Worm (Caenorhabditis elegans) whole organism, late embryonic: Measurements from ENCODE around the gene B0457.2.

ENCODE experiments used
- ceh-19 ChIP-seq: fragments of 200-800 bp; sonication (Bioruptor generic); optimal IDR thresholded peaks from 2 replicates; lab custom pipeline; 2018; ENCODE audit warnings: mild to moderate bottlenecking, missing genetic modification characterization, missing compliant biosample characterization
- dve-1 ChIP-seq: sonication (generic microtip); optimal IDR thresholded peaks from 2 replicates; lab custom pipeline; 2017; ENCODE audit warnings: antibody characterized with exemption, mild to moderate bottlenecking, missing genetic modification characterization, missing compliant biosample characterization
- hlh-8 ChIP-seq: sonication (generic microtip); optimal IDR thresholded peaks from 2 replicates; lab custom pipeline; 2016; ENCODE audit warnings: missing genotype, missing genetic modification characterization, missing compliant biosample characterization
- nhr-11 ChIP-seq: fragments of 150-350 bp; optimal IDR thresholded peaks from 2 replicates; lab custom pipeline; 2014; ENCODE audit warnings: missing biosample characterization, missing genetic modification characterization
- nhr-232 ChIP-seq: sonication (generic microtip); optimal IDR thresholded peaks from 2 replicates; lab custom pipeline; 2016; ENCODE audit warnings: missing genetic modification characterization, missing compliant biosample characterization
- pqm-1 ChIP-seq: sonication (generic microtip); optimal IDR thresholded peaks from 2 replicates; lab custom pipeline; 2016; ENCODE audit warnings: missing genetic modification characterization, missing compliant biosample characterization
- syd-9 ChIP-seq: sonication (generic microtip); optimal IDR thresholded peaks from 2 replicates; lab custom pipeline; 2016; ENCODE audit warnings: mild to moderate bottlenecking, missing genetic modification characterization, moderate library complexity, missing compliant biosample characterization
- unc-3 ChIP-seq, 2 experiments: fragments of 200-800 bp in 1 of 2; sonication (Bioruptor generic) in 1 of 2; sonication (generic microtip) in 1 of 2; conservative IDR thresholded peaks in 1 of 2; optimal IDR thresholded peaks in 1 of 2; 2 replicates each; pipeline versions ENCODE4 v1.3.6 to Lab custom; 2016 to 2022; ENCODE audit warnings: missing compliant biosample characterization in 2 of 2, missing genetic modification characterization in 2 of 2, missing genetic modification reagents in 1 of 2

- TF ChIP-seq syd-9 (tag; lab: Kevin White, UChicago), result no peak
- TF ChIP-seq nhr-11 (tag; lab: Kevin White, UChicago), result no peak
- TF ChIP-seq hlh-8, result no peak
- TF ChIP-seq unc-3 (GFP tag; conservative IDR thresholded peaks at IDR 0.05; lab: Robert Waterston, UW), result no peak
- no peak for TF ChIP-seq unc-3 (tag; optimal IDR thresholded peaks at IDR 0.05; lab: Kevin White, UChicago)
- no peak for TF ChIP-seq nhr-232
- TF ChIP-seq pqm-1 (tag; lab: Kevin White, UChicago), result no peak
- TF ChIP-seq ceh-19 (GFP tag; lab: Kevin White, UChicago), result no peak
- TF ChIP-seq dve-1 (tag; lab: Kevin White, UChicago), result no peak
Measured at ce11 chrII:8964049-8964448, 37.7 kb upstream of the B0457.2 start, which contains the start of gene sftd-3.
